ENCODE assay signal across 2 worm cellular contexts in genomic region chrIII:11346383-11346782, ce11.
A peak's percentile ranks its signal among the peaks of the same experiment; 100 is the strongest.
TF ChIP-seq lines count a peak whose summit lies in the region.

TSS of gene T28D6.7 (minus strand) at chrIII:11346483.

TF ChIP-seq in whole organism, L4 larva, 104 proteins besides CTCF, POLR2A, EP300 and RAD21:
- TF ChIP-seq fkh-10 (GFP tag; optimal IDR thresholded peaks at IDR 0.05; lab: Kevin White, UChicago), result no peak
- TF ChIP-seq Y105C5A.15 (GFP tag; IDR thresholded peaks at IDR 0.05; lab: Robert Waterston, UW), result no peak
- TF ChIP-seq spr-3 (GFP tag; optimal IDR thresholded peaks at IDR 0.05; lab: Kevin White, UChicago), result no peak
- TF ChIP-seq lin-13 (GFP tag; optimal IDR thresholded peaks at IDR 0.05; lab: Kevin White, UChicago), result no peak
- no peak for TF ChIP-seq dve-1 (tag; optimal IDR thresholded peaks at IDR 0.05; lab: Kevin White, UChicago; ENCODE audit: insufficient read depth)
- TF ChIP-seq hlh-11 (tag; optimal IDR thresholded peaks at IDR 0.05; lab: Kevin White, UChicago), result no peak
- TF ChIP-seq lin-1 (GFP tag; IDR thresholded peaks at IDR 0.05; lab: Robert Waterston, UW), result no peak
- TF ChIP-seq lin-29 (GFP tag; IDR thresholded peaks at IDR 0.05; lab: Robert Waterston, UW), result no peak
- TF ChIP-seq D1046.2 (GFP tag; IDR thresholded peaks at IDR 0.05; lab: Robert Waterston, UW), result 0 out of 2 replicates have a peak, but pooled peaks have one; percentile 43
- no peak for TF ChIP-seq zfp-2 (tag; optimal IDR thresholded peaks at IDR 0.05; lab: Kevin White, UChicago)
- no peak for TF ChIP-seq nhr-28 (tag; optimal IDR thresholded peaks at IDR 0.05; lab: Kevin White, UChicago)
- 0 out of 2 replicates have a peak, but pooled peaks have one; percentile 8 for TF ChIP-seq tra-1 (GFP tag; IDR thresholded peaks at IDR 0.05; lab: Robert Waterston, UW)
- TF ChIP-seq egl-27 (tag; optimal IDR thresholded peaks at IDR 0.05; lab: Kevin White, UChicago), result no peak
- TF ChIP-seq T20F7.1 (GFP tag; optimal IDR thresholded peaks at IDR 0.05; lab: Kevin White, UChicago), result no peak

TF ChIP-seq in whole organism, young adult, 124 proteins besides CTCF, POLR2A, EP300 and RAD21:
- TF ChIP-seq zfh-2 (GFP tag; conservative IDR thresholded peaks at IDR 0.05; lab: Robert Waterston, UW), result 0 out of 2 replicates have a peak, but pooled peaks have one; percentile 21
- TF ChIP-seq ceh-40 (GFP tag; IDR thresholded peaks at IDR 0.05; lab: Robert Waterston, UW), result no peak
- TF ChIP-seq xnd-1 (tag; optimal IDR thresholded peaks at IDR 0.05; lab: Kevin White, UChicago), result no peak
TF ChIP-seq in whole organism, young adult: peak in this region for 1.
